Fruit fly (Drosophila melanogaster) Kc167 (cell line): ENCODE data around the gene Doc1.

Experiments used
- Myc ChIP-seq: fragments of >200 bp; optimal IDR thresholded peaks from 2 replicates; lab custom pipeline; 2017; ENCODE audit warnings: missing external identifiers
- Sin3A ChIP-seq: fragments of >200 bp; optimal IDR thresholded peaks from 2 replicates; lab custom pipeline; 2018; ENCODE audit warnings: missing external identifiers
- h ChIP-seq: fragments of >200 bp; optimal IDR thresholded peaks from 3 replicates; lab custom pipeline; 2018; ENCODE audit warnings: missing external identifiers
- insv ChIP-seq: fragments of >200 bp; optimal IDR thresholded peaks from 3 replicates; lab custom pipeline; 2018; ENCODE audit warnings: missing external identifiers
- psq ChIP-seq: fragments of >200 bp; optimal IDR thresholded peaks from 2 replicates; lab custom pipeline; 2017; ENCODE audit warnings: missing external identifiers
- ttk ChIP-seq: sonication (Bioruptor generic); optimal IDR thresholded peaks from 2 replicates; lab custom pipeline; 2017; ENCODE audit warnings: missing external identifiers

DNA sequence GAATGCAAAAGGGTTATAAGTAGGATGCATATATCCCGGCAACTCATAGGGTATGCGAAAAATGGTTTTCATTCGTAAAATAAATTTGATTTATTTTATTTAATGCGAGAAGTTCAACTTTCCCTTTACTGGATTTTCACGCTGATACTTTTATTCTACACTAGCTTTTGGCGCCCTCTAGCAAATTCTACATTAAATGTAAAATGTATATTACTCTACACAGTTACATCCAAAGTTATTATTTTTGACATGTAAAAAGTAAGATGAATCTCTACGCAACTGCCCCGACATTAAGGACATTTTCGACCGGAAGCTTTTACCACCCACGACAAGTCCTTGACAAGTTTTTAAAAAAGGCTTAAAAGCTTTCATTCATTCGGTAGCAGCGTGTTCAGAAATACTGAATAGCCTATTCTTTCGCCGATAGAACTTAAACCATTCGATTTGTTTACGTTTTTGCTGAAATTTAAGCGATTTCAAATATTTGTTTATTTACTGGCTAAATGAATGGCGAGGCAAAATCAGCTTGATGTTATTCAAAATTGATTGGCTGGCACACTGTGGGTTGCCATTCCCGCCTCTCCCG, 13.7 kb downstream of the Doc1 start:
- TF ChIP-seq insv (lab: Kevin White, UChicago) (no peak), ttk (lab: Kevin White, UChicago) (no peak), Sin3A (lab: Kevin White, UChicago) (no peak), h (no peak), psq (lab: Kevin White, UChicago) (no peak), Myc (lab: Kevin White, UChicago) (no peak)
